Worm (Caenorhabditis elegans) whole organism, L4 larva: Measurements from ENCODE around the gene T16A9.5.
A peak's percentile ranks its signal among the peaks of the same experiment; 100 is the strongest.

ENCODE experiments used
- D1046.2 ChIP-seq: fragments of 200-800 bp; sonication (Bioruptor generic); IDR thresholded peaks from 2 replicates; pipeline ENCODE4 v1.3.6; 2022; ENCODE audit warnings: missing genetic modification characterization, missing compliant biosample characterization
- F10B5.3 ChIP-seq: sonication (generic microtip); optimal IDR thresholded peaks from 2 replicates; lab custom pipeline; 2016; ENCODE audit warnings: mild to moderate bottlenecking, missing genetic modification characterization, missing compliant biosample characterization
- T20F7.1 ChIP-seq: fragments of 200-800 bp; sonication (Bioruptor generic); optimal IDR thresholded peaks from 2 replicates; lab custom pipeline; 2018; ENCODE audit warnings: mild to moderate bottlenecking, missing genetic modification characterization, missing compliant biosample characterization
- T26A8.4 ChIP-seq: fragments of 200-800 bp; sonication (Bioruptor generic); IDR thresholded peaks from 2 replicates; pipeline ENCODE4 v1.3.6; 2022; ENCODE audit warnings: missing genetic modification characterization, missing compliant biosample characterization
- Y48G9A.11 ChIP-seq: fragments of 200-800 bp; sonication (Bioruptor generic); IDR thresholded peaks from 2 replicates; pipeline ENCODE4 v1.3.6; 2022; ENCODE audit warnings: missing genetic modification reagents, missing genetic modification characterization, missing compliant biosample characterization
- Y75B8A.6 ChIP-seq: fragments of 200-800 bp; sonication (Bioruptor generic); IDR thresholded peaks from 2 replicates; pipeline ENCODE4 v1.3.6; 2022; ENCODE audit warnings: missing genetic modification reagents, missing genetic modification characterization, missing compliant biosample characterization
- aha-1 ChIP-seq: fragments of 150-350 bp; peaks from one replicate; lab custom pipeline; 2014; ENCODE audit warnings: missing biosample characterization, missing genetic modification characterization
- ama-1 ChIP-seq: fragments of 150-350 bp; optimal IDR thresholded peaks from 2 replicates; lab custom pipeline; 2014; ENCODE audit warnings: inconsistent platforms, mixed read lengths
- arid-1 ChIP-seq: fragments of 200-800 bp; sonication (Bioruptor generic); conservative IDR thresholded peaks from 2 replicates; pipeline ENCODE4 v1.3.6; 2022; ENCODE audit warnings: missing genetic modification reagents, missing genetic modification characterization, missing compliant biosample characterization
- ceh-28 ChIP-seq: fragments of 150-350 bp; optimal IDR thresholded peaks from 2 replicates; lab custom pipeline; 2014; ENCODE audit warnings: missing biosample characterization, missing genetic modification reagents, missing genetic modification characterization
- ceh-44 ChIP-seq: fragments of 200-800 bp; sonication (Bioruptor generic); IDR thresholded peaks from 2 replicates; pipeline ENCODE4 v1.3.6; 2022; ENCODE audit warnings: missing genetic modification reagents, missing genetic modification characterization, missing compliant biosample characterization
- ceh-82 ChIP-seq: sonication (generic microtip); optimal IDR thresholded peaks from 2 replicates; lab custom pipeline; 2017; ENCODE audit warnings: missing biosample characterization, missing genetic modification characterization
- ctbp-1 ChIP-seq: fragments of 200-800 bp; sonication (Bioruptor generic); IDR thresholded peaks from 2 replicates; pipeline ENCODE4 v1.3.6; 2022; ENCODE audit warnings: missing genetic modification reagents, missing genetic modification characterization, missing compliant biosample characterization
- daf-12 ChIP-seq: fragments of 150-350 bp; optimal IDR thresholded peaks from 2 replicates; lab custom pipeline; 2014; ENCODE audit warnings: missing biosample characterization, missing genetic modification reagents, missing genetic modification characterization
- daf-16 ChIP-seq, 3 experiments: sonication (generic microtip); optimal IDR thresholded peaks; 2 replicates each; lab custom pipeline; 2016 to 2017; ENCODE audit warnings: missing genetic modification characterization in 3 of 3, missing genetic modification reagents in 3 of 3, mild to moderate bottlenecking in 2 of 3, missing compliant biosample characterization in 2 of 3, missing biosample characterization in 1 of 3, moderate library complexity in 1 of 3
- dmd-6 ChIP-seq: fragments of 200-800 bp; sonication (Bioruptor generic); IDR thresholded peaks from 2 replicates; pipeline ENCODE4 v1.3.6; 2022; ENCODE audit warnings: missing genetic modification reagents, missing genetic modification characterization, missing compliant biosample characterization
- dmd-9 ChIP-seq: fragments of 200-800 bp; sonication (Bioruptor generic); IDR thresholded peaks from 2 replicates; pipeline ENCODE4 v1.3.6; 2022; ENCODE audit warnings: missing genetic modification reagents, missing genetic modification characterization, missing compliant biosample characterization
- dve-1 ChIP-seq: sonication (generic microtip); optimal IDR thresholded peaks from 2 replicates; lab custom pipeline; 2017; ENCODE audit warnings: antibody characterized with exemption, mild to moderate bottlenecking, missing genetic modification characterization, missing compliant biosample characterization; ENCODE audit not compliant: insufficient read depth
- lim-7 ChIP-seq: fragments of 200-800 bp; sonication (Bioruptor generic); IDR thresholded peaks from 2 replicates; pipeline ENCODE4 v1.3.6; 2022; ENCODE audit warnings: missing genetic modification characterization, missing compliant biosample characterization
- lin-1 ChIP-seq: fragments of 200-800 bp; sonication (Bioruptor generic); IDR thresholded peaks from 2 replicates; pipeline ENCODE4 v1.3.6; 2022; ENCODE audit warnings: missing genetic modification reagents, missing genetic modification characterization, missing compliant biosample characterization
- lin-13 ChIP-seq: fragments of 150-350 bp; optimal IDR thresholded peaks from 2 replicates; lab custom pipeline; 2014; ENCODE audit warnings: missing biosample characterization, missing genetic modification reagents, missing genetic modification characterization
- lin-38 ChIP-seq: fragments of 200-800 bp; sonication (Bioruptor generic); IDR thresholded peaks from 2 replicates; pipeline ENCODE4 v1.3.6; 2022; ENCODE audit warnings: missing genetic modification reagents, missing genetic modification characterization, missing compliant biosample characterization
- lin-39 ChIP-seq: fragments of 150-350 bp; optimal IDR thresholded peaks from 2 replicates; lab custom pipeline; 2014; ENCODE audit warnings: missing biosample characterization, missing genetic modification reagents, missing genetic modification characterization
- mdt-29 ChIP-seq: fragments of 200-800 bp; sonication (Bioruptor generic); IDR thresholded peaks from 2 replicates; pipeline ENCODE4 v1.3.6; 2022; ENCODE audit warnings: missing genetic modification reagents, missing genetic modification characterization, missing compliant biosample characterization
- mxl-2 ChIP-seq: fragments of 200-800 bp; sonication (Bioruptor generic); conservative IDR thresholded peaks from 2 replicates; pipeline ENCODE4 v1.3.6; 2022; ENCODE audit warnings: missing genetic modification reagents, missing genetic modification characterization, missing compliant biosample characterization
- nhr-11 ChIP-seq: fragments of 150-350 bp; optimal IDR thresholded peaks from 2 replicates; lab custom pipeline; 2014; ENCODE audit warnings: missing biosample characterization, missing genetic modification characterization
- nhr-237 ChIP-seq: sonication (generic microtip); optimal IDR thresholded peaks from 2 replicates; lab custom pipeline; 2017; ENCODE audit warnings: missing biosample characterization, missing genetic modification characterization
- nhr-28 ChIP-seq: fragments of 150-350 bp; optimal IDR thresholded peaks from 2 replicates; lab custom pipeline; 2014; ENCODE audit warnings: missing biosample characterization, missing genetic modification characterization
- nhr-42 ChIP-seq: fragments of 200-800 bp; sonication (Bioruptor generic); IDR thresholded peaks from 2 replicates; pipeline ENCODE4 v1.3.6; 2022; ENCODE audit warnings: missing genetic modification characterization, missing compliant biosample characterization
- nhr-6 ChIP-seq: fragments of 150-350 bp; optimal IDR thresholded peaks from 2 replicates; lab custom pipeline; 2014; ENCODE audit warnings: missing biosample characterization, missing genetic modification characterization
- nhr-76 ChIP-seq: fragments of 150-350 bp; optimal IDR thresholded peaks from 2 replicates; lab custom pipeline; 2014; ENCODE audit warnings: missing biosample characterization, missing genetic modification characterization
- nhr-77 ChIP-seq: fragments of 150-350 bp; optimal IDR thresholded peaks from 2 replicates; lab custom pipeline; 2014; ENCODE audit warnings: missing biosample characterization, missing genetic modification characterization
- pha-4 ChIP-seq, 2 experiments: fragments of 150-350 bp in 1 of 2; fragments of 200-800 bp in 1 of 2; sonication (Bioruptor generic) in 1 of 2; IDR thresholded peaks in 1 of 2; optimal IDR thresholded peaks in 1 of 2; 2 replicates each; pipeline versions ENCODE4 v1.3.6 to Lab custom; 2014 to 2022; ENCODE audit warnings: missing genetic modification characterization in 2 of 2, missing genetic modification reagents in 2 of 2, missing biosample characterization in 1 of 2, missing compliant biosample characterization in 1 of 2
- sdz-12 ChIP-seq: fragments of 200-800 bp; sonication (Bioruptor generic); optimal IDR thresholded peaks from 2 replicates; lab custom pipeline; 2018; ENCODE audit warnings: mild to moderate bottlenecking, missing genetic modification characterization, missing compliant biosample characterization
- set-16 ChIP-seq: fragments of 200-800 bp; sonication (Bioruptor generic); IDR thresholded peaks from 2 replicates; pipeline ENCODE4 v1.3.6; 2022; ENCODE audit warnings: missing genetic modification reagents, missing genetic modification characterization, missing compliant biosample characterization
- skn-1 ChIP-seq: fragments of 150-350 bp; optimal IDR thresholded peaks from 2 replicates; lab custom pipeline; 2014; ENCODE audit warnings: missing biosample characterization, missing genetic modification characterization
- snpc-4 ChIP-seq: fragments of 150-350 bp; optimal IDR thresholded peaks from 2 replicates; lab custom pipeline; 2014; ENCODE audit warnings: missing biosample characterization, missing genetic modification characterization
- spr-1 ChIP-seq: sonication (generic microtip); optimal IDR thresholded peaks from 2 replicates; lab custom pipeline; 2016; ENCODE audit warnings: mild to moderate bottlenecking, missing genetic modification characterization, missing compliant biosample characterization
- unc-62 ChIP-seq, 3 experiments: fragments of 150-350 bp in 1 of 3; sonication (generic microtip); optimal IDR thresholded peaks in 2 of 3; peaks in 1 of 3; 1 replicate in 1 of 3; 2 replicates in 2 of 3; lab custom pipeline; 2014 to 2017; ENCODE audit warnings: missing biosample characterization in 3 of 3, missing genetic modification characterization in 3 of 3, missing genetic modification reagents in 3 of 3, missing genotype in 1 of 3
- vab-7 ChIP-seq: fragments of 200-800 bp; sonication (Bioruptor generic); IDR thresholded peaks from 2 replicates; pipeline ENCODE4 v1.3.6; 2022; ENCODE audit warnings: missing genetic modification reagents, missing genetic modification characterization, missing compliant biosample characterization
- zfp-3 ChIP-seq: fragments of 200-800 bp; sonication (Bioruptor generic); conservative IDR thresholded peaks from 2 replicates; pipeline ENCODE4 v1.3.6; 2022; ENCODE audit warnings: missing genetic modification reagents, missing genetic modification characterization, missing compliant biosample characterization
- zip-11 ChIP-seq: fragments of 200-800 bp; sonication (Bioruptor generic); IDR thresholded peaks from 2 replicates; pipeline ENCODE4 v1.3.6; 2022; ENCODE audit warnings: missing genetic modification characterization, missing compliant biosample characterization

The T16A9.5 gene

DNA sequence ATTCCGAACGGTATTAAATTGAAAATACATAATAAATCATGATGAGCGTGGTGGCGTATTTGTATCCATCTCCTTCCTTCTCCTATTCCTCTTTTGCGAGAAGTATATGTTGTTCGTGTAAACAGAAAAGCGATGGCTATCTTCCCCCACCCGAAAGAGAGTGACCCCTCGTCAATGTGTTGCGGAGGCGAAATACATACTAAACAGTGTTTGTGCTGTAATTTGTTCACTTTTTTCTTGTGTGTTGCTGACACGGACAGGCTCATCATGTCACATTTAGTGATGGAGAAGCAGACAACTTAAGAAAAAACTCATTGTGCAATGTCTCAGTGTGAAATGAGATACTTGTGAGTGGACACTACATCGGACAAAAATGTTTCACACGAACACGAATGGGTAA, 16.6 kb upstream of the T16A9.5 start (continued):
- TF ChIP-seq unc-62 (GFP tag; optimal IDR thresholded peaks at IDR 0.05 in 1 of 2; lab: Kevin White, UChicago) = peak in 1 of 2 experiments; percentile 24
- TF ChIP-seq unc-62 (tag; optimal IDR thresholded peaks at IDR 0.05; lab: Kevin White, UChicago) = no peak
- no peak for TF ChIP-seq mdt-29 (GFP tag; lab: Robert Waterston, UW)
- TF ChIP-seq nhr-11 (tag; lab: Kevin White, UChicago) = no peak
- TF ChIP-seq arid-1 (GFP tag; lab: Robert Waterston, UW) = no peak
- no peak for TF ChIP-seq set-16
- TF ChIP-seq, all 104 proteins: peak for 6

DNA sequence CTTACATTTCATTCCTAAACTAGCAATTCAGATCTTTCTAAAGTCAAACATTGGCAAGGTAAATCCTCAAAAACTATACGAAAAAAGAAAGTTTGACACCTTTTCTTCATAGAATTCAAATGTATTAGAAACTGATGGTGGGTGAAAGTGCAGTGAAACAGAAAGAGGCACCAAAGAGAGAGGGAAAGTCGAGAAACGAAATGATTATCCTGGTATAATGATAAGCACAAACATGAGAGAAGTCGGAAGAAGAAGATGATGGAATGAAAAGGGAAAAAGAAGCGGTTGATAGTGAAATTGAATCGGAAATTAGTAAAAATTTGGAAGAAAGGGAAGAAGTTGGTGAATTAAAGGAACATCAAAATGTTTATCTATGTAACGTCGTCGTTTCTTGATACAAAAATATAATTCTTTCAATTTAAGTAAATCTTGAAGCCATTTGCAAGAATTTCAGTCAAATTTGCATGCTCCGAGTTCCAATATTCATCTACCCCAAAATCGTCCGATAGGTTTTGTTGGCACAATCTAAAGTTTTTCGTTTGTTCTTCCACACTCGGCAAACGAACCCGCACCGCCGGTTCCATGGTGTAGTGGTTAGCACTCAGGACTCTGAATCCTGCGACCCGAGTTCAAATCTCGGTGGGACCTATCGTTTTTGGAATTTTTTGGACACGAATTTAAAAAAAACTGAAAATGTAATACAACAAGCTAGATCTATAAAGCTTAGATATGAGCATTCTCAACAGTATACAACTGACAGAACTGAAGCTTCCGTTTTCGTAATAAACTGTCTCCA, 16.0 kb upstream of the T16A9.5 start:
- peak; percentile 54; the same call in 1 of the 2 replicates for TF ChIP-seq pha-4 (GFP tag; IDR thresholded peaks at IDR 0.05; lab: Robert Waterston, UW)
- no peak for TF ChIP-seq pha-4 (tag; optimal IDR thresholded peaks at IDR 0.05; lab: Kevin White, UChicago)
- 0 out of 2 replicates have a peak, but pooled peaks have one; percentile 74 for TF ChIP-seq ceh-44 (GFP tag; lab: Robert Waterston, UW)
- TF ChIP-seq skn-1 = no peak
- peak; percentile 46 for TF ChIP-seq aha-1 (tag; lab: Kevin White, UChicago)
- TF ChIP-seq ceh-28 (tag; lab: Kevin White, UChicago) = no peak
- 0 out of 2 replicates have a peak, but pooled peaks have one; percentile 59 for TF ChIP-seq vab-7 (GFP tag; lab: Robert Waterston, UW)
- TF ChIP-seq ceh-82 (tag; lab: Kevin White, UChicago) = no peak
- no peak for TF ChIP-seq daf-12 (tag; lab: Kevin White, UChicago)
- TF ChIP-seq nhr-28 (tag; lab: Kevin White, UChicago) = no peak
- TF ChIP-seq lim-7 (GFP tag; lab: Robert Waterston, UW) = peak; percentile 68; the same call in 1 of the 2 replicates
- TF ChIP-seq Y48G9A.11 (GFP tag; lab: Robert Waterston, UW) = no peak
- 0 out of 2 replicates have a peak, but pooled peaks have one; percentile 31 for TF ChIP-seq ctbp-1 (GFP tag; lab: Robert Waterston, UW)
- TF ChIP-seq nhr-237 = no peak
- no peak for TF ChIP-seq mxl-2 (GFP tag; lab: Robert Waterston, UW)
- no peak for TF ChIP-seq lin-39
- TF ChIP-seq unc-62 (GFP tag; optimal IDR thresholded peaks at IDR 0.05 in 1 of 2; lab: Kevin White, UChicago) = no peak
- no peak for TF ChIP-seq unc-62 (tag; optimal IDR thresholded peaks at IDR 0.05; lab: Kevin White, UChicago)
- TF ChIP-seq zfp-3 (GFP tag; lab: Robert Waterston, UW) = no peak
- no peak for TF ChIP-seq nhr-42 (GFP tag; lab: Robert Waterston, UW)
- 0 out of 2 replicates have a peak, but pooled peaks have one; percentile 22 for TF ChIP-seq dmd-6 (GFP tag; lab: Robert Waterston, UW)
- TF ChIP-seq zip-11 = no peak
- no peak for TF ChIP-seq T26A8.4 (GFP tag; lab: Robert Waterston, UW)
- TF ChIP-seq spr-1 (tag; lab: Kevin White, UChicago) = no peak
- 0 out of 2 replicates have a peak, but pooled peaks have one; percentile 18 for TF ChIP-seq lin-38 (GFP tag; lab: Robert Waterston, UW)
- TF ChIP-seq D1046.2 (GFP tag; lab: Robert Waterston, UW) = no peak
- TF ChIP-seq snpc-4 (tag; lab: Kevin White, UChicago) = no peak

DNA sequence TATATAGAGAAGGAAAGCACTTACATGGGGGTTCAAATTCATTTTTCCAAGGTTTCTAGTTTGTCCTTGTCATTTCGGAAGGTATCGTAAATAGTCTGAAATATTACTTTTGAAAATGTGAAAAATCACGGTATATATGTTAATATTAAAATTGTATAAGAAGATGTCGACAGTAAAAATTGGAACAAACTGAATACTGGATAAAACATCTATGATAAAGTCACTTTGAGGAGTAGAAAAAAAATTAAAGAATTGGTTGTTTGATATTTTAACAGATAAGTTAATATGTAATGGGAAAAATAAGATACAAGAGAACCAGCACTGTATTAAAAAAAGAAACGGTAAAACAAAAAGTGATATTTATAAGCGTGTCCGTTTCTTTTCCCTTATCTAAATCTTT, 11.4 kb upstream of the T16A9.5 start, which contains the start of gene nep-21:
TSS of gene nep-21 (minus strand) at position 101 of the 400 bp plus-strand sequence.
- TF ChIP-seq sdz-12 (no peak), T20F7.1 (GFP tag; lab: Kevin White, UChicago) (no peak), lin-1 (no peak), F10B5.3 (tag; lab: Kevin White, UChicago) (no peak), lin-13 (GFP tag; lab: Kevin White, UChicago) (no peak), Y75B8A.6 (no peak), lin-39 (no peak), nhr-6 (no peak), nhr-76 (tag; lab: Kevin White, UChicago) (no peak), daf-16 (GFP tag; optimal IDR thresholded peaks at IDR 0.05; lab: Kevin White, UChicago) (no peak), daf-16 (tag; optimal IDR thresholded peaks at IDR 0.05; lab: Kevin White, UChicago) (no peak), daf-12 (tag; lab: Kevin White, UChicago) (no peak), nhr-77 (tag; lab: Kevin White, UChicago) (no peak), mdt-29 (GFP tag; lab: Robert Waterston, UW) (no peak), ama-1 (lab: Kevin White, UChicago) (no peak), ctbp-1 (GFP tag; lab: Robert Waterston, UW) (no peak), dmd-9 (GFP tag; lab: Robert Waterston, UW) (no peak), dve-1 (tag; lab: Kevin White, UChicago) (no peak)
